Worm (Caenorhabditis elegans) whole organism, L2 larva: Measurements from ENCODE around the gene F56B3.11.

ENCODE experiments used
- C34F6.9 ChIP-seq: fragments of 150-350 bp; optimal IDR thresholded peaks from 2 replicates; lab custom pipeline; 2014; ENCODE audit warnings: missing biosample characterization, missing genetic modification characterization
- F13H6.1 ChIP-seq: sonication (generic microtip); optimal IDR thresholded peaks from 2 replicates; lab custom pipeline; 2016; ENCODE audit warnings: missing genetic modification characterization, missing compliant biosample characterization
- Y55F3AM.14 ChIP-seq: fragments of 200-800 bp; sonication (Bioruptor generic); optimal IDR thresholded peaks from 2 replicates; lab custom pipeline; 2018; ENCODE audit warnings: mild to moderate bottlenecking, missing genetic modification characterization, missing compliant biosample characterization
- ZK546.5 ChIP-seq: sonication (generic microtip); optimal IDR thresholded peaks from 2 replicates; lab custom pipeline; 2017; ENCODE audit warnings: missing biosample characterization, missing genetic modification characterization
- aly-2 ChIP-seq: fragments of 150-350 bp; optimal IDR thresholded peaks from 2 replicates; lab custom pipeline; 2014; ENCODE audit warnings: missing biosample characterization, missing genetic modification characterization
- ama-1 ChIP-seq: fragments of 150-350 bp; optimal IDR thresholded peaks from 2 replicates; lab custom pipeline; 2018; ENCODE audit warnings: inconsistent platforms
- blmp-1 ChIP-seq: sonication (generic microtip); optimal IDR thresholded peaks from 2 replicates; lab custom pipeline; 2017; ENCODE audit warnings: missing genetic modification characterization, mild to moderate bottlenecking, missing compliant biosample characterization, antibody characterized with exemption, moderate library complexity; ENCODE audit not compliant: insufficient read depth
- ceh-82 ChIP-seq: fragments of 150-350 bp; optimal IDR thresholded peaks from 2 replicates; lab custom pipeline; 2014; ENCODE audit warnings: missing biosample characterization, missing genetic modification characterization
- crh-2 ChIP-seq: sonication (generic microtip); optimal IDR thresholded peaks from 2 replicates; lab custom pipeline; 2017; ENCODE audit warnings: missing biosample characterization, missing genetic modification characterization
- dmd-4 ChIP-seq: sonication (generic microtip); optimal IDR thresholded peaks from 2 replicates; lab custom pipeline; 2017; ENCODE audit warnings: missing biosample characterization, missing genetic modification characterization
- elt-1 ChIP-seq: fragments of 150-350 bp; optimal IDR thresholded peaks from 2 replicates; lab custom pipeline; 2014; ENCODE audit warnings: missing biosample characterization, missing genetic modification characterization
- elt-3 ChIP-seq: sonication (generic microtip); optimal IDR thresholded peaks from 2 replicates; lab custom pipeline; 2017; ENCODE audit warnings: missing biosample characterization, missing genetic modification characterization
- fos-1 ChIP-seq: fragments of 150-350 bp; optimal IDR thresholded peaks from 2 replicates; lab custom pipeline; 2014; ENCODE audit warnings: missing biosample characterization, missing genetic modification characterization
- gmeb-1 ChIP-seq: fragments of 150-350 bp; optimal IDR thresholded peaks from 2 replicates; lab custom pipeline; 2014; ENCODE audit warnings: missing biosample characterization, missing genetic modification characterization
- lin-11 ChIP-seq: fragments of 150-350 bp; sonication (generic microtip); optimal IDR thresholded peaks from 2 replicates; lab custom pipeline; 2014; ENCODE audit warnings: missing biosample characterization, missing genetic modification characterization, inconsistent platforms, mixed read lengths
- lin-13 ChIP-seq: fragments of 150-350 bp; optimal IDR thresholded peaks from 2 replicates; lab custom pipeline; 2014; ENCODE audit warnings: missing biosample characterization, missing genetic modification reagents, missing genetic modification characterization
- lin-39 ChIP-seq: fragments of 150-350 bp; optimal IDR thresholded peaks from 2 replicates; lab custom pipeline; 2014; ENCODE audit warnings: missing biosample characterization, missing genetic modification reagents, missing genetic modification characterization
- mbf-1 ChIP-seq: sonication (generic microtip); optimal IDR thresholded peaks from 2 replicates; lab custom pipeline; 2017; ENCODE audit warnings: missing biosample characterization, missing genetic modification characterization
- mdl-1 ChIP-seq, 2 experiments: fragments of 150-350 bp in 1 of 2; sonication (generic microtip) in 1 of 2; optimal IDR thresholded peaks; 2 replicates each; lab custom pipeline; 2017; ENCODE audit warnings: missing biosample characterization in 2 of 2, missing genetic modification characterization in 2 of 2
- nhr-10 ChIP-seq: sonication (generic microtip); optimal IDR thresholded peaks from 2 replicates; lab custom pipeline; 2017; ENCODE audit warnings: missing biosample characterization, missing genetic modification characterization
- nhr-11 ChIP-seq: fragments of 150-350 bp; optimal IDR thresholded peaks from 2 replicates; lab custom pipeline; 2014; ENCODE audit warnings: missing biosample characterization, missing genetic modification characterization
- nhr-12 ChIP-seq: fragments of 150-350 bp; optimal IDR thresholded peaks from 2 replicates; lab custom pipeline; 2014; ENCODE audit warnings: missing biosample characterization, missing genetic modification characterization
- nhr-129 ChIP-seq: fragments of 150-350 bp; optimal IDR thresholded peaks from 2 replicates; lab custom pipeline; 2014; ENCODE audit warnings: missing biosample characterization, missing genetic modification characterization
- nhr-21 ChIP-seq: fragments of 150-350 bp; optimal IDR thresholded peaks from 2 replicates; lab custom pipeline; 2014; ENCODE audit warnings: missing biosample characterization, missing genetic modification characterization
- nhr-23 ChIP-seq: fragments of 150-350 bp; optimal IDR thresholded peaks from 2 replicates; lab custom pipeline; 2014; ENCODE audit warnings: missing biosample characterization, missing genetic modification reagents, missing genetic modification characterization
- nhr-25 ChIP-seq: fragments of 150-350 bp; sonication (generic microtip); optimal IDR thresholded peaks from 3 replicates; lab custom pipeline; 2014; ENCODE audit warnings: missing biosample characterization, missing genetic modification characterization
- nhr-6 ChIP-seq: fragments of 150-350 bp; optimal IDR thresholded peaks from 2 replicates; lab custom pipeline; 2014; ENCODE audit warnings: missing biosample characterization, missing genetic modification characterization
- peb-1 ChIP-seq: fragments of 150-350 bp; optimal IDR thresholded peaks from 2 replicates; lab custom pipeline; 2014; ENCODE audit warnings: missing biosample characterization, missing genetic modification characterization
- sem-4 ChIP-seq: fragments of 150-350 bp; optimal IDR thresholded peaks from 2 replicates; lab custom pipeline; 2014; ENCODE audit warnings: missing biosample characterization, missing genetic modification reagents, missing genetic modification characterization
- sma-3 ChIP-seq: sonication (generic microtip); optimal IDR thresholded peaks from 2 replicates; lab custom pipeline; 2016; ENCODE audit warnings: missing genetic modification reagents, missing genetic modification characterization, missing compliant biosample characterization
- sma-9 ChIP-seq, 2 experiments: fragments of 150-350 bp in 1 of 2; sonication (generic microtip) in 1 of 2; optimal IDR thresholded peaks; 2 replicates each; lab custom pipeline; 2014 to 2016; ENCODE audit warnings: missing genetic modification characterization in 2 of 2, mild to moderate bottlenecking in 1 of 2, missing biosample characterization in 1 of 2, missing compliant biosample characterization in 1 of 2, missing genetic modification reagents in 1 of 2, moderate library complexity in 1 of 2
- unc-55 ChIP-seq: fragments of 150-350 bp; sonication (generic microtip); optimal IDR thresholded peaks from 3 replicates; lab custom pipeline; 2014; ENCODE audit warnings: missing biosample characterization, missing genetic modification reagents, missing genetic modification characterization
- zag-1 ChIP-seq: fragments of 150-350 bp; optimal IDR thresholded peaks from 2 replicates; lab custom pipeline; 2014; ENCODE audit warnings: missing biosample characterization, missing genetic modification characterization
- ztf-1 ChIP-seq: fragments of 200-800 bp; sonication (Bioruptor generic); conservative IDR thresholded peaks from 2 replicates; pipeline ENCODE4 v1.3.6; 2022; ENCODE audit warnings: missing genetic modification characterization, missing compliant biosample characterization
- ztf-4 ChIP-seq: fragments of 150-350 bp; optimal IDR thresholded peaks from 2 replicates; lab custom pipeline; 2014; ENCODE audit warnings: missing biosample characterization, missing genetic modification characterization

F56B3.11 gene

DNA sequence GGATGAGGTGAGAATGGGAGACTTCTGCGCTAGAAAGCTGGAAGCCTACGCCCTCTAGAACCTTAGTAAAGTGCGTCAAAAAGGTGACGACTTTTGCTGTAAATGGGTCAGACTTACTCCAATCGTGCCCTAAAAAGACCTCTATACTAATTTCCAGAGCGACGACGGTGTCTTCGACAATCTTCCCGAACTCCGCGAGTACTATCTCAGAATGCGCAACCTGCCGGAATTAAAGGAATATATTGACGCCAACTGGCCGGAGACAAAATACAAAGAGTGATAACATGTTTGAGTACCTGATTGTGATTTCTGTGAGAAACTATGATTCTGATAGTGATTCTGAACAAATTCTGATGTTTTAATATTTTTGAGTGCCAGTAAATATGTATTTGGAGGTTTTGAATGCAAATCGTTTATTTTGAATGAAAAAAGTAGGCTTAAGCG, 34.3 kb downstream of the F56B3.11 start:
- peak; percentile 13 for TF ChIP-seq sma-9 (GFP tag; optimal IDR thresholded peaks at IDR 0.05; lab: Kevin White, UChicago)
- TF ChIP-seq sma-9 (tag; optimal IDR thresholded peaks at IDR 0.05; lab: Kevin White, UChicago): no peak
- no peak for TF ChIP-seq C34F6.9 (tag; lab: Kevin White, UChicago)
- peak; percentile 80 for TF ChIP-seq ama-1 (lab: Kevin White, UChicago)
- no peak for TF ChIP-seq nhr-10 (tag; lab: Kevin White, UChicago)
- TF ChIP-seq lin-13 (GFP tag; lab: Kevin White, UChicago): no peak
- TF ChIP-seq unc-55 (GFP tag; lab: Kevin White, UChicago): no peak
- peak; percentile 26 for TF ChIP-seq nhr-21 (tag; lab: Kevin White, UChicago)
- peak; percentile 78 for TF ChIP-seq sma-3 (GFP tag; lab: Kevin White, UChicago)
- no peak for TF ChIP-seq sem-4 (tag; lab: Kevin White, UChicago)
- TF ChIP-seq crh-2 (tag; lab: Kevin White, UChicago): peak; percentile 19

DNA sequence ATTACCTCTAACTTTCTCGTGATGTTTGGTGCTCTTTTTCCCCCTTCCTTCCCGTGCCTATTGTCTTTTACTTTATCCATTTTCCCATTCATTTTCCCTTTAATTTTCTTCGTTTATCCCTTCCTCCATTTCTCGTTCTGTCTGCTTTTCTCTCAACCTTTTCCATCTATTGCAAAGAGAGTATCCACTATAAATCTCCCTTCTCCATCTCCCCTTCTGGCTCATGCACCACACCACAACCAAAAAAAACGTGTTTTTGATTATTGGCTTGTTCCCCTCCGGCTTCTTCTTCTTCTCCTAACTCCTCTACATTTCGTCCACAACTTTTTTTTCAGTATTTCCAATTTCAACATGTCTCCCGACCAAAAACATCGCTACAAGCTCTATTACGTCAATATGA, 36.1 kb downstream of the F56B3.11 start, which contains the start of gene gst-40:
gst-40 (plus strand) TSS at position 236 of the 400 bp plus-strand sequence.
- TF ChIP-seq C34F6.9 (tag; lab: Kevin White, UChicago) (no peak), unc-55 (GFP tag; lab: Kevin White, UChicago) (peak; percentile 23)

DNA sequence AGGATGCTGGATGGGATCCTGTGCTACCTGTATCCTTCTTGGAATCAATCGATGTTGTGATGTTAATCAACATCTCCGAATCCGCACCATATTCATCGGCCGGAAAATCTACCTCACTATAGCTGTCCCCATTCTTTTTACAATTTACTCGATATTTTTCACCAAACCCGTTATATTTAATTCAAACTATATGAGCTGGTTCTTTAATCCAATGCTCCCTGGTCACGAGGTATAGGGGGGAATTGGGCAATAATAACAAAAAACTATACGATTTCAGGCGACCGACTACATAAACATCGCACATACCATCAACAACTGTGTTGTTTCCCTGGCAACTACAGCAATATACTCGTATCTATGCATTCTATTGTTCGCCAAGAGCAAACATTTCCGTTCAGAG, 38.8 kb downstream of the F56B3.11 start:
- TF ChIP-seq lin-11 (tag; lab: Kevin White, UChicago): no peak
- TF ChIP-seq gmeb-1 (tag; lab: Kevin White, UChicago): no peak
- TF ChIP-seq zag-1 (tag; lab: Kevin White, UChicago): no peak
- no peak for TF ChIP-seq elt-3 (tag; lab: Kevin White, UChicago)
- no peak for TF ChIP-seq sem-4 (tag; lab: Kevin White, UChicago)
- no peak for TF ChIP-seq nhr-11
- TF ChIP-seq peb-1 (tag; lab: Kevin White, UChicago): no peak
- TF ChIP-seq Y55F3AM.14: no peak
- no peak for TF ChIP-seq nhr-129
- no peak for TF ChIP-seq nhr-6 (tag; lab: Kevin White, UChicago)
- no peak for TF ChIP-seq elt-1 (tag; lab: Kevin White, UChicago)
- no peak for TF ChIP-seq ama-1 (lab: Kevin White, UChicago)
- TF ChIP-seq nhr-23: no peak
- no peak for TF ChIP-seq ztf-1 (GFP tag; lab: Robert Waterston, UW)
- TF ChIP-seq mbf-1: no peak

DNA sequence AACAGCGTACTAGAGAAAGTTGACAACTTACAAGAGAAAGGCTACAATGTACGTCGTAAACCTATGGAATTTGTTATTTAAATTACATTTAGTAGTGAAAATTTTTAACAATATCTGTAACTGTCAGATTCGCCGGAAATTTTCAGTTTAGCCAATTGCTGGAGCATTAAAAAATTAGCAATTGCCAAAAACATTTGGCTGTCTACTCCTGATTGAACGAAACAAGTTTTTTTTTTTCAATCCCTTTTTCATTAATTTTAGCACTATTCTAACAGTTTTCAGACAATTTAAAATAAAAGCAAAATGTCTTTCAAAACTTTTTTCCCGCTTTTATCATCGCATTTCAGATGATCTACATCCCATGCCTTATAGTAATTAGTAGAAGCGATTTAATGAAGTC, 39.4 kb downstream of the F56B3.11 start:
- TF ChIP-seq F13H6.1 (tag; lab: Kevin White, UChicago) (no peak), mdl-1 (tag; optimal IDR thresholded peaks at IDR 0.05; lab: Kevin White, UChicago) (no peak)
- TF ChIP-seq, all 48 proteins: peak for 0

DNA sequence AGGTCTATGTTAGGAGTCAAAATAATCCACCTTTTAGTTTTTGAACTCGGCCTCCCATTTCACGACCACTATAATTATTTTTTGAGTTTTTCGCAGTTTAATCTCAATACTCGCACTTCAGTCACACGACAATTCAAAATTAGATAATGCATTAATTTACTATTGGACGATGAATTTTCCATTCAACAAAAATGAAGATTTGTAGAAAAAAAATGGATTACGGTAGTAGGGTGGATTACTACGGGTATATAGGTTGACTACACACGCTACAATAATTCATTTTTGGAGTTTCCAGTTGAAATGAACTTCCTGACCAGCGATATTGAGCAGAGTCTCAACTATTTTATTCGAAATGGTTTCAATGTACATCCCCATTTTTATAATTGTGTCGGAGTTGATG, 40.0 kb downstream of the F56B3.11 start, which contains the start of gene srt-23:
srt-23 (plus strand) TSS at position 301 of the 400 bp plus-strand sequence.
- no peak for TF ChIP-seq elt-1 (tag; lab: Kevin White, UChicago)
- no peak for TF ChIP-seq blmp-1 (tag; lab: Kevin White, UChicago)
- no peak for TF ChIP-seq nhr-25 (tag; lab: Kevin White, UChicago)
- no peak for TF ChIP-seq nhr-10 (tag; lab: Kevin White, UChicago)
- TF ChIP-seq ztf-4 (tag; lab: Kevin White, UChicago): no peak
- no peak for TF ChIP-seq lin-39 (tag; lab: Kevin White, UChicago)
- no peak for TF ChIP-seq ZK546.5 (tag; lab: Kevin White, UChicago)
- no peak for TF ChIP-seq dmd-4
- TF ChIP-seq crh-2 (tag; lab: Kevin White, UChicago): no peak
- TF ChIP-seq sem-4 (tag; lab: Kevin White, UChicago): no peak
- TF ChIP-seq nhr-12: no peak
- TF ChIP-seq F13H6.1 (tag; lab: Kevin White, UChicago): no peak
- no peak for TF ChIP-seq ceh-82 (tag; lab: Kevin White, UChicago)
- no peak for TF ChIP-seq sma-3 (GFP tag; lab: Kevin White, UChicago)
- no peak for TF ChIP-seq aly-2 (tag; lab: Kevin White, UChicago)
- TF ChIP-seq mbf-1: no peak
- no peak for TF ChIP-seq sma-9 (GFP tag; optimal IDR thresholded peaks at IDR 0.05; lab: Kevin White, UChicago)
- no peak for TF ChIP-seq sma-9 (tag; optimal IDR thresholded peaks at IDR 0.05; lab: Kevin White, UChicago)
- TF ChIP-seq elt-3 (tag; lab: Kevin White, UChicago): no peak
- no peak for TF ChIP-seq fos-1 (tag; lab: Kevin White, UChicago)
